Worm (Caenorhabditis elegans) whole organism, L4/young adult: ENCODE measurements around the gene frh-1.

Experiments
- dao-5 ChIP-seq: sonication (generic microtip); optimal IDR thresholded peaks from 2 replicates; lab custom pipeline; 2016; ENCODE audit warnings: missing genotype, missing genetic modification characterization, moderate library complexity, missing compliant biosample characterization
- him-1 ChIP-seq: sonication (generic microtip); optimal IDR thresholded peaks from 2 replicates; lab custom pipeline; 2016; ENCODE audit warnings: missing genotype, missing genetic modification reagents, missing genetic modification characterization, missing compliant biosample characterization

DNA sequence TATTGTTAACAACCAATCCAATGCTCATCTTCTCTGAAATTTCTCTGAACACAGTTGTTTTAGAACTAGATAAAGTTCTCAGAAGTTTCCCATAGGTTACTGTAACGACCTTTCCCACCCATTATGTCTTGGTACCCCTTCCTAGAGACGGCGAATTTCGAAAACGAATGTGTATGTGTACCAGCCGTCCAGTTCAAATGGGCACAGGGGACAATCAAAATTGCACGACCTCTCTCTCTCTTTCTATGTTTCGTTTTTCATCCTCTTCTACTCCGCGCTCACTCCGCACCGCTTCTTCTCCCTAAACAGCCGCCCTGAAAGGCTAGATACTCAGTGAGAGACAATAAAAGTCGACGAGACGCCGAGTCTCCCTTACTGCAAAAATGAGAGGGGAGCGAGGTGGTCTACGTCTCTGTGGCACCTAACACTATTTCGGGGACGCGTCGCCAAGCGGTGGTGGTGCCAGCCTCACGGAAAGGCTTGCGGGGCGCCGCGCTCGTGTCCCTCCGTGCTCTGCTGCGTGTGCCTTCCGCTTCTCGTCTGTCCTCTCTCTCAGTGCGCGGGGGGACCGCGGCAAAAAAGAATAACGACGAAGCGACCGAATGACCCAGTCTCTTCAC lies 15.7 kb upstream of the frh-1 start:
- TF ChIP-seq him-1 (tag; lab: Kevin White, UChicago) (no peak), dao-5 (no peak)
